Worm (Caenorhabditis elegans) whole organism, L2 larva: ENCODE measurements around the gene Y73F8A.23.

ENCODE experiments used
- R02D3.7 ChIP-seq: fragments of 150-350 bp; optimal IDR thresholded peaks from 2 replicates; lab custom pipeline; 2014; ENCODE audit warnings: missing biosample characterization, missing genetic modification characterization
- ZK546.5 ChIP-seq: sonication (generic microtip); optimal IDR thresholded peaks from 2 replicates; lab custom pipeline; 2017; ENCODE audit warnings: missing biosample characterization, missing genetic modification characterization
- alr-1 ChIP-seq: fragments of 150-350 bp; optimal IDR thresholded peaks from 2 replicates; lab custom pipeline; 2014; ENCODE audit warnings: missing biosample characterization, missing genetic modification characterization
- aly-2 ChIP-seq: fragments of 150-350 bp; optimal IDR thresholded peaks from 2 replicates; lab custom pipeline; 2014; ENCODE audit warnings: missing biosample characterization, missing genetic modification characterization
- ama-1 ChIP-seq: fragments of 150-350 bp; optimal IDR thresholded peaks from 2 replicates; lab custom pipeline; 2018; ENCODE audit warnings: inconsistent platforms
- blmp-1 ChIP-seq: sonication (generic microtip); optimal IDR thresholded peaks from 2 replicates; lab custom pipeline; 2017; ENCODE audit warnings: missing genetic modification characterization, mild to moderate bottlenecking, missing compliant biosample characterization, antibody characterized with exemption, moderate library complexity; ENCODE audit not compliant: insufficient read depth
- ceh-16 ChIP-seq: fragments of 150-350 bp; optimal IDR thresholded peaks from 2 replicates; lab custom pipeline; 2014; ENCODE audit warnings: missing biosample characterization, missing genetic modification characterization
- ceh-82 ChIP-seq: fragments of 150-350 bp; optimal IDR thresholded peaks from 2 replicates; lab custom pipeline; 2014; ENCODE audit warnings: missing biosample characterization, missing genetic modification characterization
- crh-2 ChIP-seq: sonication (generic microtip); optimal IDR thresholded peaks from 2 replicates; lab custom pipeline; 2017; ENCODE audit warnings: missing biosample characterization, missing genetic modification characterization
- dmd-4 ChIP-seq: sonication (generic microtip); optimal IDR thresholded peaks from 2 replicates; lab custom pipeline; 2017; ENCODE audit warnings: missing biosample characterization, missing genetic modification characterization
- egl-27 ChIP-seq: sonication (generic microtip); optimal IDR thresholded peaks from 3 replicates; lab custom pipeline; 2017; ENCODE audit warnings: missing biosample characterization, missing genetic modification reagents, missing genetic modification characterization
- elt-3 ChIP-seq: sonication (generic microtip); optimal IDR thresholded peaks from 2 replicates; lab custom pipeline; 2017; ENCODE audit warnings: missing biosample characterization, missing genetic modification characterization
- fos-1 ChIP-seq: fragments of 150-350 bp; optimal IDR thresholded peaks from 2 replicates; lab custom pipeline; 2014; ENCODE audit warnings: missing biosample characterization, missing genetic modification characterization
- gmeb-1 ChIP-seq: fragments of 150-350 bp; optimal IDR thresholded peaks from 2 replicates; lab custom pipeline; 2014; ENCODE audit warnings: missing biosample characterization, missing genetic modification characterization
- lin-13 ChIP-seq: fragments of 150-350 bp; optimal IDR thresholded peaks from 2 replicates; lab custom pipeline; 2014; ENCODE audit warnings: missing biosample characterization, missing genetic modification reagents, missing genetic modification characterization
- lsy-2 ChIP-seq, 2 experiments: fragments of 150-350 bp in 1 of 2; sonication (generic microtip) in 1 of 2; optimal IDR thresholded peaks; 2 replicates each; lab custom pipeline; 2014 to 2017; ENCODE audit warnings: missing biosample characterization in 2 of 2, missing genetic modification characterization in 2 of 2
- mab-5 ChIP-seq: fragments of 150-350 bp; optimal IDR thresholded peaks from 2 replicates; lab custom pipeline; 2014; ENCODE audit warnings: missing biosample characterization, missing genetic modification characterization
- mbf-1 ChIP-seq: sonication (generic microtip); optimal IDR thresholded peaks from 2 replicates; lab custom pipeline; 2017; ENCODE audit warnings: missing biosample characterization, missing genetic modification characterization
- mdl-1 ChIP-seq, 2 experiments: fragments of 150-350 bp in 1 of 2; sonication (generic microtip) in 1 of 2; optimal IDR thresholded peaks; 2 replicates each; lab custom pipeline; 2017; ENCODE audit warnings: missing biosample characterization in 2 of 2, missing genetic modification characterization in 2 of 2
- nhr-10 ChIP-seq: sonication (generic microtip); optimal IDR thresholded peaks from 2 replicates; lab custom pipeline; 2017; ENCODE audit warnings: missing biosample characterization, missing genetic modification characterization
- nhr-129 ChIP-seq: fragments of 150-350 bp; optimal IDR thresholded peaks from 2 replicates; lab custom pipeline; 2014; ENCODE audit warnings: missing biosample characterization, missing genetic modification characterization
- nhr-21 ChIP-seq: fragments of 150-350 bp; optimal IDR thresholded peaks from 2 replicates; lab custom pipeline; 2014; ENCODE audit warnings: missing biosample characterization, missing genetic modification characterization
- nhr-237 ChIP-seq: fragments of 150-350 bp; optimal IDR thresholded peaks from 2 replicates; lab custom pipeline; 2014; ENCODE audit warnings: missing biosample characterization, missing genetic modification characterization
- nhr-25 ChIP-seq: fragments of 150-350 bp; sonication (generic microtip); optimal IDR thresholded peaks from 3 replicates; lab custom pipeline; 2014; ENCODE audit warnings: missing biosample characterization, missing genetic modification characterization
- nhr-6 ChIP-seq: fragments of 150-350 bp; optimal IDR thresholded peaks from 2 replicates; lab custom pipeline; 2014; ENCODE audit warnings: missing biosample characterization, missing genetic modification characterization
- nhr-77 ChIP-seq: fragments of 150-350 bp; optimal IDR thresholded peaks from 2 replicates; lab custom pipeline; 2014; ENCODE audit warnings: missing biosample characterization, missing genetic modification characterization
- peb-1 ChIP-seq: fragments of 150-350 bp; optimal IDR thresholded peaks from 2 replicates; lab custom pipeline; 2014; ENCODE audit warnings: missing biosample characterization, missing genetic modification characterization
- sem-4 ChIP-seq: fragments of 150-350 bp; optimal IDR thresholded peaks from 2 replicates; lab custom pipeline; 2014; ENCODE audit warnings: missing biosample characterization, missing genetic modification reagents, missing genetic modification characterization
- skn-1 ChIP-seq: sonication (generic microtip); optimal IDR thresholded peaks from 2 replicates; lab custom pipeline; 2017; ENCODE audit warnings: missing biosample characterization, missing genetic modification characterization
- sma-3 ChIP-seq: sonication (generic microtip); optimal IDR thresholded peaks from 2 replicates; lab custom pipeline; 2016; ENCODE audit warnings: missing genetic modification reagents, missing genetic modification characterization, missing compliant biosample characterization
- sma-9 ChIP-seq, 2 experiments: fragments of 150-350 bp in 1 of 2; sonication (generic microtip) in 1 of 2; optimal IDR thresholded peaks; 2 replicates each; lab custom pipeline; 2014 to 2016; ENCODE audit warnings: missing genetic modification characterization in 2 of 2, mild to moderate bottlenecking in 1 of 2, missing biosample characterization in 1 of 2, missing compliant biosample characterization in 1 of 2, missing genetic modification reagents in 1 of 2, moderate library complexity in 1 of 2
- unc-55 ChIP-seq: fragments of 150-350 bp; sonication (generic microtip); optimal IDR thresholded peaks from 3 replicates; lab custom pipeline; 2014; ENCODE audit warnings: missing biosample characterization, missing genetic modification reagents, missing genetic modification characterization
- unc-62 ChIP-seq: fragments of 150-350 bp; optimal IDR thresholded peaks from 2 replicates; lab custom pipeline; 2014; ENCODE audit warnings: missing biosample characterization, missing genetic modification reagents, missing genetic modification characterization
- zag-1 ChIP-seq: fragments of 150-350 bp; optimal IDR thresholded peaks from 2 replicates; lab custom pipeline; 2014; ENCODE audit warnings: missing biosample characterization, missing genetic modification characterization
- ztf-11 ChIP-seq: sonication (generic microtip); optimal IDR thresholded peaks from 2 replicates; lab custom pipeline; 2017; ENCODE audit warnings: missing biosample characterization, missing genetic modification characterization
- ztf-4 ChIP-seq: fragments of 150-350 bp; optimal IDR thresholded peaks from 2 replicates; lab custom pipeline; 2014; ENCODE audit warnings: missing biosample characterization, missing genetic modification characterization

Gene Y73F8A.23

DNA sequence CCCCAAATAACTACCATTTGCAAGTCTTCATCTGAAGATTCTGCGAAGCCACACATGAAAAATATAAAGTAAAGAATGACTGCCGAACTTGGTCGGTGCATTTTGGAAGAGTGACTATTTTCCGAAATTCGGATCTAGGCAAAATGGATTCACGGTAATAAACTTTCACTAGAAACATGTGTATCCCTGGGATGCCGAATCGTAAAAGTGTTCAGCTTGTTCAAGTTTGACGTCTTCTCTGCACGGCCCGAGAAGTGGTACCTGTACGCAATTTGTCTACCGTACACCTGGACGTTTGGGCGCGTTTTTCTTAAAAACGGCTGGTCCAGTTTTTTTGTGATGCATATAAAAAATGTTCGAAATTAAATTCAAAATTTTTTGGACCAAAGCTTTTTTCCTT lies at the start of gene Y73F8A.23:
TSS of gene Y73F8A.23 (minus strand) at position 101 of the 400 bp plus-strand sequence.
- TF ChIP-seq gmeb-1 (tag; lab: Kevin White, UChicago) (no peak), sma-3 (GFP tag; lab: Kevin White, UChicago) (no peak)
- TF ChIP-seq, all 48 proteins: peak for 0

DNA sequence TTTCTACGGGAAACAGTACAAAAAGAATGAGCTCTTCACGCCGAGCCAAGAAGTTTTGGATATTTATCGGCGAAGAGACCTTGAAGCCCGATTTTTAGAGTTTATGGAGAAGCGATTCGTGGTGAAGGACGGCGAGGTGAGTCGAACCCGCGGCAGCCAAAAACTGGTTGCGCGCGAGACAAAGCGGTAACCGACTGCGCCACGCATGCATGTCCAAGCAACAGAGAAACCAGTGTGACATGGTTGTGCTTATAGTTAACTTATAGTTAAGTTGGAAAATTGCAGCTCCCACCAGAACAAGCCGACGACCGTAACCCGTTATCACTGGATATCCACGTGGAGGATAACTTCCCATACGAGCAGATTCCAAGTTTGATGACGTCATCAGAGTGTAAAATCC lies 32.0 kb upstream of the Y73F8A.23 start:
- TF ChIP-seq nhr-10 (tag; lab: Kevin White, UChicago) = no peak
- TF ChIP-seq ZK546.5 (tag; lab: Kevin White, UChicago) = no peak
- no peak for TF ChIP-seq ztf-4 (tag; lab: Kevin White, UChicago)
- TF ChIP-seq blmp-1 (tag; lab: Kevin White, UChicago) = no peak
- TF ChIP-seq gmeb-1 (tag; lab: Kevin White, UChicago) = peak; percentile 31
- TF ChIP-seq ztf-11 (tag; lab: Kevin White, UChicago) = no peak
- TF ChIP-seq dmd-4 (tag; lab: Kevin White, UChicago) = no peak
- no peak for TF ChIP-seq sma-9 (GFP tag; optimal IDR thresholded peaks at IDR 0.05; lab: Kevin White, UChicago)
- TF ChIP-seq sma-9 (tag; optimal IDR thresholded peaks at IDR 0.05; lab: Kevin White, UChicago) = no peak
- no peak for TF ChIP-seq skn-1 (tag; lab: Kevin White, UChicago)
- TF ChIP-seq nhr-25 (tag; lab: Kevin White, UChicago) = no peak
- no peak for TF ChIP-seq ceh-16 (tag; lab: Kevin White, UChicago)
- no peak for TF ChIP-seq nhr-6 (tag; lab: Kevin White, UChicago)
- no peak for TF ChIP-seq lin-13 (GFP tag; lab: Kevin White, UChicago)
- no peak for TF ChIP-seq mab-5 (tag; lab: Kevin White, UChicago)
- no peak for TF ChIP-seq nhr-237
- TF ChIP-seq nhr-21 = no peak
- no peak for TF ChIP-seq elt-3 (tag; lab: Kevin White, UChicago)
- TF ChIP-seq nhr-77 (tag; lab: Kevin White, UChicago) = no peak
- TF ChIP-seq egl-27 = no peak
- no peak for TF ChIP-seq peb-1 (tag; lab: Kevin White, UChicago)
- no peak for TF ChIP-seq sem-4 (tag; lab: Kevin White, UChicago)
- TF ChIP-seq fos-1 (tag; lab: Kevin White, UChicago) = no peak
- TF ChIP-seq lsy-2 (tag; optimal IDR thresholded peaks at IDR 0.05; lab: Kevin White, UChicago) = no peak
- peak; percentile 66 for TF ChIP-seq nhr-129 (tag; lab: Kevin White, UChicago)
- no peak for TF ChIP-seq ama-1 (lab: Kevin White, UChicago)
- peak; percentile 16 for TF ChIP-seq crh-2 (tag; lab: Kevin White, UChicago)
- no peak for TF ChIP-seq aly-2
- TF ChIP-seq unc-55 (GFP tag; lab: Kevin White, UChicago) = peak; percentile 39
- no peak for TF ChIP-seq unc-62
- no peak for TF ChIP-seq ceh-82 (tag; lab: Kevin White, UChicago)

DNA sequence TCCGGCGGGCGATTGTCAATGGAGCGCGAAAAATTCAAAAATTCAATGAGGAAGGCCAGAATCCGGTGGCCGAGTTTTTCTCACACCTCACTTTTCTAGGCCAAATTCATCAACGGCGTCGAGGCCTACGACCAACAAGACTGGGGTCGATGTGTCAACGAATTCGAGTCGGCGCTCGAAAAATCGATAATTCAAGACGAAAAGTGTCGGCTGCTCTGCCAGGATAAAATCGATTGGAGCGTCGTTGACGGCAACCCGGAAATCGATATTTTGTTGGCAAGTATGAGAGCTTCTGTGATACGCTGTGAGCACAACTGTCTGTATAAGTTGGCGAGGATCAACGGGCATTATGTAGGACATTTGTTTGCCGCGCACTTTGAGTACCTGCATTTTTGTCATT lies 31.4 kb upstream of the Y73F8A.23 start:
- TF ChIP-seq mdl-1 (tag; optimal IDR thresholded peaks at IDR 0.05; lab: Kevin White, UChicago) = no peak
- no peak for TF ChIP-seq skn-1 (tag; lab: Kevin White, UChicago)
- no peak for TF ChIP-seq fos-1 (tag; lab: Kevin White, UChicago)
- no peak for TF ChIP-seq egl-27
- no peak for TF ChIP-seq crh-2 (tag; lab: Kevin White, UChicago)
- TF ChIP-seq mab-5 (tag; lab: Kevin White, UChicago) = no peak
- TF ChIP-seq sem-4 (tag; lab: Kevin White, UChicago) = no peak
- TF ChIP-seq alr-1 (tag; lab: Kevin White, UChicago) = no peak
- TF ChIP-seq dmd-4 (tag; lab: Kevin White, UChicago) = no peak
- TF ChIP-seq mbf-1 (tag; lab: Kevin White, UChicago) = no peak
- no peak for TF ChIP-seq R02D3.7 (tag; lab: Kevin White, UChicago)
- TF ChIP-seq sma-9 (GFP tag; optimal IDR thresholded peaks at IDR 0.05; lab: Kevin White, UChicago) = no peak
- TF ChIP-seq sma-9 (tag; optimal IDR thresholded peaks at IDR 0.05; lab: Kevin White, UChicago) = no peak
- no peak for TF ChIP-seq ztf-4 (tag; lab: Kevin White, UChicago)
- TF ChIP-seq zag-1 (tag; lab: Kevin White, UChicago) = no peak
- TF ChIP-seq unc-62 = no peak
- no peak for TF ChIP-seq nhr-77 (tag; lab: Kevin White, UChicago)
- TF ChIP-seq lsy-2 (tag; optimal IDR thresholded peaks at IDR 0.05; lab: Kevin White, UChicago) = no peak
- no peak for TF ChIP-seq ztf-11 (tag; lab: Kevin White, UChicago)
